Worm (Caenorhabditis elegans): ENCODE results near the gene C42D4.18.

DNA sequence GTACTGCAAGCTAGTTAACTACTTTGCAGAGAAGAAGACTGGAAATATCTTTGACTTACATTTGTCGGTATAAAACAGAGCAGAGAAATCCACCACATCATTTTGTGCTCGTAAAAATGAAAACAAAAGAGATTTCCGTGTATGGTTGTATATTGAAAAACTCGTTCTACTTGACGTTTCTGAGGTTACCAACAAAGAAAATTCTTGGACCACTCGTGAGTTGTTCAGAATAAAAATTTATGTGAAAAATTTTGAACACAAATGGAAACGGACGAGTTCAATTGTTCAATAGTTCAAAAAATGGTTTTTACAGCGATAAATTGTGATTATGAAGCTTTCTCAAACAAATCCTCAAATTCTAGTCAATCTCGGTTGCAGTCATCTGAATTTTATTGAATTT lies 18.0 kb downstream of the C42D4.18 start, which contains the start of gene clec-179:
- TF ChIP-seq T22C8.4 (GFP tag; IDR thresholded peaks at IDR 0.05) = no peak
- TF ChIP-seq tab-1 (GFP tag; IDR thresholded peaks at IDR 0.05) = no peak
- TF ChIP-seq med-1 (GFP tag; optimal IDR thresholded peaks at IDR 0.05; ENCODE audit: insufficient read depth) = no peak
- no peak for TF ChIP-seq cog-1 (tag; optimal IDR thresholded peaks at IDR 0.05)
- no peak for TF ChIP-seq klf-2 (GFP tag; conservative IDR thresholded peaks at IDR 0.05)
- no peak for TF ChIP-seq flt-1 (GFP tag; IDR thresholded peaks at IDR 0.05)
- no peak for TF ChIP-seq ref-1 (GFP tag; conservative IDR thresholded peaks at IDR 0.05)
- no peak for TF ChIP-seq ztf-23 (GFP tag; IDR thresholded peaks at IDR 0.05)
- no peak for TF ChIP-seq ztf-29 (GFP tag; IDR thresholded peaks at IDR 0.05)
